Fruit fly (Drosophila melanogaster) whole organism, embryonic: ENCODE data around the gene ft.

Source experiments
- CG11085 ChIP-seq: fragments of 200-800 bp; sonication (Bioruptor generic); IDR thresholded peaks from 2 replicates; pipeline ENCODE4 v1.3.6; 2022; ENCODE audit warnings: missing biosample characterization, missing genetic modification characterization
- CG11093 ChIP-seq: fragments of 200-800 bp; sonication (Bioruptor generic); IDR thresholded peaks from 3 replicates; pipeline ENCODE4 v1.3.6; 2022; ENCODE audit warnings: missing biosample characterization, missing genetic modification characterization
- CG11398 ChIP-seq: fragments of 200-800 bp; sonication (Bioruptor generic); optimal IDR thresholded peaks from 2 replicates; lab custom pipeline; 2016; ENCODE audit warnings: missing biosample characterization, missing genetic modification characterization
- CG11504 ChIP-seq: fragments of 200-800 bp; sonication (Bioruptor generic); optimal IDR thresholded peaks from 3 replicates; lab custom pipeline; 2019; ENCODE audit warnings: missing biosample characterization, mild to moderate bottlenecking, missing genetic modification characterization, moderate library complexity
- CG12659 ChIP-seq: fragments of 200-800 bp; sonication (Bioruptor generic); optimal IDR thresholded peaks from 3 replicates; lab custom pipeline; 2017; ENCODE audit warnings: mild to moderate bottlenecking, missing biosample characterization, missing genetic modification reagents, missing genetic modification characterization
- CG13624 ChIP-seq: fragments of 200-800 bp; sonication (Bioruptor generic); optimal IDR thresholded peaks from 2 replicates; lab custom pipeline; 2016; ENCODE audit warnings: missing biosample characterization, missing genetic modification characterization
- CG14050 ChIP-seq: fragments of 200-800 bp; sonication (Bioruptor generic); IDR thresholded peaks from 3 replicates; pipeline ENCODE4 v1.3.6; 2022; ENCODE audit warnings: missing biosample characterization, missing genetic modification characterization
- CG14710 ChIP-seq: fragments of 200-800 bp; sonication (Bioruptor generic); optimal IDR thresholded peaks from 3 replicates; lab custom pipeline; 2019; ENCODE audit warnings: missing biosample characterization, mild to moderate bottlenecking, missing genetic modification characterization, moderate library complexity
- CG15269 ChIP-seq: fragments of 200-800 bp; sonication (Bioruptor generic); optimal IDR thresholded peaks from 2 replicates; lab custom pipeline; 2018; ENCODE audit warnings: missing biosample characterization, mild to moderate bottlenecking, missing genetic modification characterization, moderate library complexity
- CG15514 ChIP-seq: fragments of 200-800 bp; sonication (Bioruptor generic); optimal IDR thresholded peaks from 3 replicates; lab custom pipeline; 2017; ENCODE audit warnings: missing biosample characterization, missing genetic modification characterization, mild to moderate bottlenecking, moderate library complexity, missing genetic modification reagents
- CG1602 ChIP-seq: fragments of 200-800 bp; sonication (Bioruptor generic); optimal IDR thresholded peaks from 3 replicates; lab custom pipeline; 2016; ENCODE audit warnings: missing biosample characterization, missing genetic modification characterization
- CG17186 ChIP-seq: fragments of 200-800 bp; sonication (Bioruptor generic); optimal IDR thresholded peaks from 3 replicates; lab custom pipeline; 2017; ENCODE audit warnings: missing biosample characterization, missing genetic modification reagents, missing genetic modification characterization
- CG17361 ChIP-seq: fragments of 200-800 bp; sonication (Bioruptor generic); IDR thresholded peaks from 3 replicates; pipeline ENCODE4 v1.3.6; 2022; ENCODE audit warnings: missing biosample characterization, missing genetic modification characterization
- CG18599 ChIP-seq: fragments of 200-800 bp; sonication (Bioruptor generic); optimal IDR thresholded peaks from 3 replicates; lab custom pipeline; 2017; ENCODE audit warnings: missing biosample characterization, missing genetic modification characterization, mild to moderate bottlenecking, moderate library complexity, missing genetic modification reagents
- CG2678 ChIP-seq: fragments of 200-800 bp; sonication (Bioruptor generic); optimal IDR thresholded peaks from 3 replicates; lab custom pipeline; 2019; ENCODE audit warnings: missing biosample characterization, mild to moderate bottlenecking, missing genetic modification characterization, moderate library complexity
- CG3726 ChIP-seq: fragments of 200-800 bp; sonication (Bioruptor generic); IDR thresholded peaks from 3 replicates; pipeline ENCODE4, ENCODE4 v1.3.6; 2022; ENCODE audit warnings: missing biosample characterization, missing genetic modification characterization
- CG4730 ChIP-seq: fragments of 200-800 bp; sonication (Bioruptor generic); IDR thresholded peaks from 2 replicates; pipeline ENCODE4 v1.3.6; 2022; ENCODE audit warnings: missing biosample characterization, missing genetic modification characterization
- CG4820 ChIP-seq: fragments of 200-800 bp; sonication (Bioruptor generic); optimal IDR thresholded peaks from 3 replicates; lab custom pipeline; 2016; ENCODE audit warnings: missing biosample characterization, missing genetic modification characterization
- CG6765 ChIP-seq: fragments of 200-800 bp; sonication (Bioruptor generic); optimal IDR thresholded peaks from 3 replicates; lab custom pipeline; 2017; ENCODE audit warnings: missing biosample characterization, mild to moderate bottlenecking, missing genetic modification characterization
- CG7556 ChIP-seq: fragments of 200-800 bp; sonication (Bioruptor generic); optimal IDR thresholded peaks from 2 replicates; lab custom pipeline; 2017; ENCODE audit warnings: missing biosample characterization, mild to moderate bottlenecking, missing genetic modification characterization
- CG9727 ChIP-seq: fragments of 200-800 bp; sonication (Bioruptor generic); optimal IDR thresholded peaks from 3 replicates; lab custom pipeline; 2017; ENCODE audit warnings: missing biosample characterization, mild to moderate bottlenecking, missing genetic modification characterization
- CoRest ChIP-seq: fragments of 200-800 bp; sonication (Bioruptor generic); optimal IDR thresholded peaks from 3 replicates; lab custom pipeline; 2018; ENCODE audit warnings: missing biosample characterization, mild to moderate bottlenecking, missing genetic modification characterization, moderate library complexity
- Doc2 ChIP-seq: fragments of 200-800 bp; sonication (Bioruptor generic); IDR thresholded peaks from 2 replicates; pipeline ENCODE4 v1.3.6; 2022; ENCODE audit warnings: missing biosample characterization, missing genetic modification characterization
- Gsc ChIP-seq: fragments of 200-800 bp; sonication (Bioruptor generic); IDR thresholded peaks from 2 replicates; pipeline ENCODE4 v1.3.6; 2022; ENCODE audit warnings: missing biosample characterization, missing genetic modification characterization
- HHEX ChIP-seq: fragments of 200-800 bp; sonication (Bioruptor generic); optimal IDR thresholded peaks from 3 replicates; lab custom pipeline; 2017; ENCODE audit warnings: missing biosample characterization, mild to moderate bottlenecking, missing genetic modification characterization, missing genetic modification reagents
- Hey ChIP-seq: fragments of 200-800 bp; sonication (Bioruptor generic); optimal IDR thresholded peaks from 3 replicates; lab custom pipeline; 2018; ENCODE audit warnings: missing biosample characterization, mild to moderate bottlenecking, missing genetic modification characterization
- Hmr ChIP-seq: fragments of 200-800 bp; sonication (Bioruptor generic); optimal IDR thresholded peaks from 3 replicates; lab custom pipeline; 2017; ENCODE audit warnings: mild to moderate bottlenecking, missing biosample characterization, missing genetic modification reagents, missing genetic modification characterization
- Hr51 ChIP-seq, 2 experiments: fragments of 200-800 bp; sonication (Bioruptor generic); optimal IDR thresholded peaks; 2 replicates in 1 of 2; 3 replicates in 1 of 2; lab custom pipeline; 2016 to 2018; ENCODE audit warnings: missing biosample characterization in 2 of 2, missing genetic modification characterization in 2 of 2, mild to moderate bottlenecking in 1 of 2, moderate library complexity in 1 of 2
- Med ChIP-seq: fragments of 200-800 bp; sonication (Bioruptor generic); peaks from one replicate; lab custom pipeline; 2016; ENCODE audit warnings: missing biosample characterization, missing genetic modification characterization, mild to moderate bottlenecking, inconsistent platforms, moderate library complexity
- Ravus ChIP-seq: fragments of 200-800 bp; sonication (Bioruptor generic); IDR thresholded peaks from 2 replicates; pipeline ENCODE4 v1.3.6; 2022; ENCODE audit warnings: missing biosample characterization, missing genetic modification characterization
- Sry-β ChIP-seq: fragments of 200-800 bp; sonication (Bioruptor generic); optimal IDR thresholded peaks from 2 replicates; lab custom pipeline; 2018; ENCODE audit warnings: missing biosample characterization, mild to moderate bottlenecking, missing genetic modification characterization, moderate library complexity
- Xrp1 ChIP-seq: fragments of 200-800 bp; sonication (Bioruptor generic); IDR thresholded peaks from 2 replicates; pipeline ENCODE4 v1.3.6; 2022; ENCODE audit warnings: missing biosample characterization, missing genetic modification characterization
- bcd ChIP-seq: fragments of 200-800 bp; sonication (Bioruptor generic); optimal IDR thresholded peaks from 2 replicates; lab custom pipeline; 2017; ENCODE audit warnings: missing biosample characterization, mild to moderate bottlenecking, missing genetic modification characterization
- br ChIP-seq: fragments of >200 bp; optimal IDR thresholded peaks from 2 replicates; lab custom pipeline; 2017
- ci ChIP-seq: fragments of 200-800 bp; sonication (Bioruptor generic); IDR thresholded peaks from 3 replicates; pipeline ENCODE4 v1.3.6; 2022; ENCODE audit warnings: missing biosample characterization, missing genetic modification characterization
- croc ChIP-seq: fragments of 200-800 bp; sonication (Bioruptor generic); conservative IDR thresholded peaks from 3 replicates; pipeline ENCODE4 v1.3.6; 2022; ENCODE audit warnings: missing biosample characterization, missing genetic modification characterization
- crol ChIP-seq: fragments of 200-800 bp; sonication (Bioruptor generic); IDR thresholded peaks from 2 replicates; pipeline ENCODE4 v1.3.6; 2022; ENCODE audit warnings: missing biosample characterization, missing genetic modification characterization
- danr ChIP-seq: fragments of 200-800 bp; sonication (Bioruptor generic); IDR thresholded peaks from 2 replicates; pipeline ENCODE4 v1.3.6; 2022; ENCODE audit warnings: missing biosample characterization, missing genetic modification characterization
- dati ChIP-seq: fragments of 200-800 bp; sonication (Bioruptor generic); IDR thresholded peaks from 2 replicates; pipeline ENCODE4 v1.3.6; 2022; ENCODE audit warnings: missing biosample characterization, missing genetic modification characterization
- dm ChIP-seq: fragments of 200-800 bp; sonication (Bioruptor generic); optimal IDR thresholded peaks from 3 replicates; lab custom pipeline; 2016; ENCODE audit warnings: missing biosample characterization, missing genetic modification characterization
- dysf ChIP-seq: fragments of 200-800 bp; sonication (Bioruptor generic); IDR thresholded peaks from 3 replicates; pipeline ENCODE4 v1.3.6; 2022; ENCODE audit warnings: missing biosample characterization, missing genetic modification characterization
- hkb ChIP-seq, 2 experiments: fragments of 200-800 bp in 1 of 2; fragments of >200 bp in 1 of 2; sonication (Bioruptor generic) in 1 of 2; IDR thresholded peaks in 1 of 2; optimal IDR thresholded peaks in 1 of 2; 2 replicates each; pipeline versions ENCODE4 v1.3.6 to Lab custom; 2017 to 2022; ENCODE audit warnings: missing biosample characterization in 1 of 2, missing genetic modification characterization in 1 of 2
- jing ChIP-seq: fragments of 200-800 bp; sonication (Bioruptor generic); optimal IDR thresholded peaks from 2 replicates; lab custom pipeline; 2018; ENCODE audit warnings: missing biosample characterization, mild to moderate bottlenecking, missing genetic modification characterization
- lab ChIP-seq: fragments of 200-800 bp; sonication (Bioruptor generic); optimal IDR thresholded peaks from 3 replicates; lab custom pipeline; 2017; ENCODE audit warnings: missing biosample characterization, missing genetic modification characterization, mild to moderate bottlenecking, moderate library complexity, missing genetic modification reagents
- luna ChIP-seq: fragments of 200-800 bp; sonication (Bioruptor generic); optimal IDR thresholded peaks from 2 replicates; lab custom pipeline; 2016; ENCODE audit warnings: missing biosample characterization, missing genetic modification characterization
- prd ChIP-seq, 3 experiments: fragments of >200 bp in 2 of 3; fragments of 200-800 bp in 1 of 3; sonication (Bioruptor generic) in 1 of 3; optimal IDR thresholded peaks in 2 of 3; IDR thresholded peaks in 1 of 3; 2 replicates in 2 of 3; 3 replicates in 1 of 3; pipeline versions ENCODE4 v1.3.6 to Lab custom; 2017 to 2022; ENCODE audit warnings: missing biosample characterization in 1 of 3, missing genetic modification characterization in 1 of 3
- sisA ChIP-seq: fragments of 200-800 bp; sonication (Bioruptor generic); IDR thresholded peaks from 2 replicates; pipeline ENCODE4 v1.3.6; 2022; ENCODE audit warnings: missing biosample characterization, missing genetic modification characterization
- slbo ChIP-seq: fragments of 200-800 bp; sonication (Bioruptor generic); IDR thresholded peaks from 2 replicates; pipeline ENCODE4 v1.3.6; 2022; ENCODE audit warnings: missing biosample characterization, missing genetic modification characterization
- stc ChIP-seq: fragments of 200-800 bp; sonication (Bioruptor generic); IDR thresholded peaks from 2 replicates; pipeline ENCODE4 v1.3.6; 2022; ENCODE audit warnings: missing biosample characterization, missing genetic modification characterization

Gene ft

dm6 chr2L:4248314-4248713, 26.7 kb upstream of the ft start (continued):
- 0 out of 2 replicates have a peak, but pooled peaks have one; percentile 29 for TF ChIP-seq sisA (GFP tag; lab: Robert Waterston, UW)
- TF ChIP-seq CG11085 (GFP tag; lab: Robert Waterston, UW), result 0 out of 2 replicates have a peak, but pooled peaks have one; percentile 16
- peak; percentile 11 for TF ChIP-seq bcd (GFP tag; lab: Kevin White, UChicago)
- TF ChIP-seq lab (GFP tag; lab: Kevin White, UChicago), result peak; percentile 48
- peak; percentile 14 for TF ChIP-seq CG9727 (GFP tag; lab: Kevin White, UChicago)
- no peak for TF ChIP-seq CG17186 (GFP tag; lab: Kevin White, UChicago)
- peak; percentile 36 for TF ChIP-seq CG7556
- TF ChIP-seq CG2678 (tag; lab: Kevin White, UChicago), result peak; percentile 32
- TF ChIP-seq Gsc (GFP tag; lab: Robert Waterston, UW), result peak; percentile 38; the same call in 1 of the 2 replicates
- TF ChIP-seq dysf (GFP tag; lab: Robert Waterston, UW), result peak; percentile 42; the same call in 1 of the 3 replicates
- no peak for TF ChIP-seq luna (GFP tag; lab: Kevin White, UChicago)
- no peak for TF ChIP-seq prd (optimal IDR thresholded peaks at IDR 0.05; lab: Kevin White, UChicago)
- TF ChIP-seq prd (GFP tag; IDR thresholded peaks at IDR 0.05; lab: Robert Waterston, UW), result 0 out of 3 replicates have a peak, but pooled peaks have one; percentile 36
- peak in 1 of 2 experiments; percentile 14 for TF ChIP-seq Hr51 (GFP tag; optimal IDR thresholded peaks at IDR 0.05; lab: Kevin White, UChicago)
- TF ChIP-seq hkb (optimal IDR thresholded peaks at IDR 0.05; lab: Kevin White, UChicago), result no peak
- TF ChIP-seq hkb (GFP tag; IDR thresholded peaks at IDR 0.05; lab: Robert Waterston, UW), result 0 out of 2 replicates have a peak, but pooled peaks have one; percentile 10
- peak; percentile 56 for TF ChIP-seq Hmr (GFP tag; lab: Kevin White, UChicago)
- TF ChIP-seq CG11504 (tag; lab: Kevin White, UChicago), result peak; percentile 29
- 0 out of 3 replicates have a peak, but pooled peaks have one; percentile 25 for TF ChIP-seq ci

dm6 chr2L:4246376-4246775, 24.8 kb upstream of the ft start:
- TF ChIP-seq slbo (0 out of 2 replicates have a peak, but pooled peaks have one; percentile 21), croc (GFP tag; lab: Robert Waterston, UW) (no peak), CG14050 (GFP tag; lab: Robert Waterston, UW) (no peak), CG15269 (tag; lab: Kevin White, UChicago) (peak; percentile 7), HHEX (GFP tag; lab: Kevin White, UChicago) (no peak), CG1602 (GFP tag; lab: Kevin White, UChicago) (no peak), br (lab: Kevin White, UChicago) (no peak), stc (GFP tag; lab: Robert Waterston, UW) (no peak), Doc2 (GFP tag; lab: Robert Waterston, UW) (no peak), Med (GFP tag; lab: Kevin White, UChicago) (peak; percentile 61), CG13624 (GFP tag; lab: Kevin White, UChicago) (no peak), CG11093 (GFP tag; lab: Robert Waterston, UW) (no peak), Hey (tag; lab: Kevin White, UChicago) (no peak), CG17361 (GFP tag; lab: Robert Waterston, UW) (no peak), dati (no peak), dm (GFP tag; lab: Kevin White, UChicago) (no peak), lab (GFP tag; lab: Kevin White, UChicago) (peak; percentile 46), Sry-β (GFP tag; lab: Kevin White, UChicago) (no peak), CG12659 (no peak), CG4730 (GFP tag; lab: Robert Waterston, UW) (no peak), Hmr (GFP tag; lab: Kevin White, UChicago) (peak; percentile 34), danr (no peak), crol (GFP tag; lab: Robert Waterston, UW) (no peak), Xrp1 (GFP tag; lab: Robert Waterston, UW) (peak; percentile 18; the same call in 1 of the 2 replicates), CG14710 (no peak), CG11398 (no peak), CG4820 (no peak), CoRest (tag; lab: Kevin White, UChicago) (no peak), CG15514 (peak; percentile 21), Ravus (GFP tag; lab: Robert Waterston, UW) (no peak), CG3726 (GFP tag; lab: Robert Waterston, UW) (no peak), jing (GFP tag; lab: Kevin White, UChicago) (no peak), CG18599 (peak; percentile 60), CG6765 (GFP tag; lab: Kevin White, UChicago) (no peak)
